Worm (Caenorhabditis elegans): ENCODE results near the gene R151.2.

DNA sequence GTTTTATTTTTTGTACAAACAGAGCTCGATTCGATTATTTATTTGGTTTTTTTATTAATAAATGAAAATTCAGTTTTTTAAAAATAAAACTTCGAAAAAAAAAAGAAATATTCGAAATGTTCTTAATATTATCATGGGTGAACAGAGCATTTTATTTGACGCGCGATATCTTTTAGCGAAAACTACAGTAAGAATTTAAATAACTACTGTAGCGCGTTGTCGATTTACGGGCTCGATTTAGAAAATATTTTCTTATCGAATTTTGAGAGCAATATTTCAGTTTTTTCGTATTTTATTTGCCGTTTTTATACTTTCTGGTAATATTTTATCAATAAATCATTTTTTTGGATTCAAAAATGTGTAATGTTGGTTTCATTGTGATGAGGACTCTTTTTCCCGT lies 11.3 kb downstream of the R151.2 start:
- TF ChIP-seq snpc-4 (GFP tag; optimal IDR thresholded peaks at IDR 0.05) (no peak), snpc-4 (tag; optimal IDR thresholded peaks at IDR 0.05) (no peak), snpc-3.4 (tag; optimal IDR thresholded peaks at IDR 0.05) (peak; percentile 22), akir-1 (GFP tag; optimal IDR thresholded peaks at IDR 0.05) (no peak), chd-7 (tag; optimal IDR thresholded peaks at IDR 0.05) (no peak), attf-6 (GFP tag; IDR thresholded peaks at IDR 0.05) (no peak), him-1 (tag; optimal IDR thresholded peaks at IDR 0.05) (peak; percentile 77), Y53F4B.3 (GFP tag; IDR thresholded peaks at IDR 0.05) (no peak), nfya-1 (tag; optimal IDR thresholded peaks at IDR 0.05; ENCODE audit: borderline replicate concordance, insufficient read depth) (no peak), ama-1 (optimal IDR thresholded peaks at IDR 0.05) (no peak), ama-1 (GFP tag; optimal IDR thresholded peaks at IDR 0.05) (no peak), T26A5.8 (tag; optimal IDR thresholded peaks at IDR 0.05) (no peak)

Measured in whole organism, young adult.